Worm (Caenorhabditis elegans): Measurements from ENCODE around the gene flp-20.

flp-20 gene

DNA sequence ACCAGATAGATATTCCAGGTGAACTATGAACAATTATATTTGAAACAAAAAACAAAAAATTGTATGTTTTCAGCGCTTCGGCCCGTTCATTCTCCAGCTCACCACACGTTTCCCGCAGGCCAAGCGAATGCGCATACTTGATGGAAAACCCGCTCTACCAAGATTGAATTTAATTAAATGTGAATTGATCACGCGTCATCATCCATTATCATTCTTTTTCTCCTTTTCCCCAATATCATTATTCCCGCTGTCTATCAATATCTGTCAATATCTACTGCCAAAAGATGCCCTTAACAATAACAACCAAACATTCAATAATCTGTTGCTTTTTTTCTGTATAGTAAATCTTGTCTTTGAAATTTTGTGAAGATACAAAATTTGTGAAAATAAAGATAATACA lies 13.5 kb downstream of the flp-20 start:
- no peak for TF ChIP-seq nhr-12 (tag; optimal IDR thresholded peaks at IDR 0.05)

DNA sequence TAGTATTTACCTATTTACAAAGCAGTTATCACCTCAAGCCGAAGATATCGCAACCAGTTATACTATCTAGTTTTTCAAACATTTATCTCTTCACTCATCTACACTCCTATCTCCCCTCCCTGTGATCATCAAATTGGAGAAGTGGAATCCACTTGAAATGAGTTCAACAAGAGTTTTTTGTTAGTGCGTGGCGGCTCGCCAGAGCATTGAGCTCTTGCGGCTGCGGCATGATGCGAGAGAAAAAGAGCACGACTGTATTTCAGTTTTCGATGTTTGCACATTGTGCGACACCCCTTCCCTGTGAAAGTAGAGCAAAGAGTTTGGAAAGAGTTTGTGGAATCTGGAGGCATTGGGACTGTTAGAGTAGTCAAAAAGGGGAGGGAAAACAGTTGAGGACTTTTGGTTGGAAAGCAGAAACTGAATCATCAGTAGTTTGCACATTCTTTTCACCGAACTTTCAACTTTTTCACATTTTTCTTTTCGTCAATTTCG lies 18.9 kb downstream of the flp-20 start, which contains the start of gene T20B5.2:
Gene T20B5.2, plus strand, starts transcription at position 442 of the 492 bp plus-strand sequence.
- no peak for TF ChIP-seq unc-120 (tag; optimal IDR thresholded peaks at IDR 0.05; ENCODE audit: poor library complexity, severe bottlenecking)
- TF ChIP-seq blmp-1 (tag; optimal IDR thresholded peaks at IDR 0.05): no peak
- TF ChIP-seq snpc-4 (tag; optimal IDR thresholded peaks at IDR 0.05): no peak
- TF ChIP-seq lin-32 (GFP tag; optimal IDR thresholded peaks at IDR 0.05): no peak
- no peak for TF ChIP-seq ceh-43 (GFP tag; optimal IDR thresholded peaks at IDR 0.05)
- TF ChIP-seq M03D4.4 (tag; optimal IDR thresholded peaks at IDR 0.05): no peak
- TF ChIP-seq drap-1 (GFP tag; optimal IDR thresholded peaks at IDR 0.05): no peak

DNA sequence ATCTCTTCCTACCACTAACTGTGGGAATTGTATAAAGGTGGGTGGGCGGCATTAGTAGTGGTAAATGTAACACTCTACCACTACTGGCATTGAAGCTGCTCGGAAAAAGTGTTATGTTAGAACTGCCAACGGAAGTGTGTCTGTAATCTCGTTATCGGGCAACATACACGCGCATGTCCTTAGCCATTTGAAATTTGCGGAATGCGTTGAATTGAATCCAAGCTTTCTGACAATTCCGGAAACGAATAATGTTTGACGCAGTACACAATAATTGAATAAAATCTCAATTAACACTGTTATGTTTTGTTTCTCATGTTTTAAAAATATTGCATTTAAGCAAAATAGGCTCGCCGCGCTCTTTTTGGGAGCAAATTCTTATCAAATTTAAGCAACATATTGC lies 24.7 kb downstream of the flp-20 start:
- TF ChIP-seq elt-1 (tag; optimal IDR thresholded peaks at IDR 0.05; ENCODE audit: borderline replicate concordance, insufficient read depth) (no peak), mls-2 (tag; optimal IDR thresholded peaks at IDR 0.05) (no peak), ces-1 (GFP tag; optimal IDR thresholded peaks at IDR 0.05) (peak; percentile 85)

DNA sequence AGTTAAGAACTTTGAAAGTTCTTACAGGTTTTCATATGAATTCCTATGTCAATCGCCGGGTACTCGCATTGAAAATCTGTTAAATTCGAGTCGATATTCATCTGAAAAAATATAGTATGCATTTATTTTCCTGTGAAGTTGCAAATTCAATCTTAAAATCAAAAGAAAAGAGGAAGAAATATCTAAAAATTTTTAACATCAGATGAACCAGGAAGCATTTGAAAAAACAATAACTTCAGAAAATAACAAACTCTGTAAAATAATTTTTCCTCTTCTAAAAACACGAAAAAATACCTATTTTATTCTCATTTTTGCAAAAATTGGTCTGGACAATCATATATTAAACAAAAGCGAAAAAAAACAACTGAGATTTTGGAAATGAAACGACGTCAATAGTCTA lies 30.6 kb downstream of the flp-20 start, which contains the start of gene npr-7:
Gene npr-7, minus strand, starts transcription at position 101 of the 400 bp plus-strand sequence.
- TF ChIP-seq ztf-11 (tag; optimal IDR thresholded peaks at IDR 0.05): no peak
- no peak for TF ChIP-seq lin-13 (tag; optimal IDR thresholded peaks at IDR 0.05)
- TF ChIP-seq bed-3 (GFP tag; optimal IDR thresholded peaks at IDR 0.05): no peak
- no peak for TF ChIP-seq nhr-12 (tag; optimal IDR thresholded peaks at IDR 0.05)
- no peak for TF ChIP-seq elt-3 (tag; optimal IDR thresholded peaks at IDR 0.05)
- no peak for TF ChIP-seq mls-2 (tag; optimal IDR thresholded peaks at IDR 0.05)
- TF ChIP-seq M03D4.4 (tag; optimal IDR thresholded peaks at IDR 0.05): no peak
- no peak for TF ChIP-seq tbx-8 (GFP tag; optimal IDR thresholded peaks at IDR 0.05)
- no peak for TF ChIP-seq nhr-237 (tag; optimal IDR thresholded peaks at IDR 0.05)
- TF ChIP-seq mab-5 (tag; optimal IDR thresholded peaks at IDR 0.05): no peak
- no peak for TF ChIP-seq lsy-2 (tag; optimal IDR thresholded peaks at IDR 0.05)
- no peak for TF ChIP-seq ceh-39 (tag; optimal IDR thresholded peaks at IDR 0.05)
- no peak for TF ChIP-seq hlh-1 (tag; optimal IDR thresholded peaks at IDR 0.05)
- no peak for TF ChIP-seq sem-2 (GFP tag; optimal IDR thresholded peaks at IDR 0.05)
- TF ChIP-seq snpc-4 (tag; optimal IDR thresholded peaks at IDR 0.05): no peak
- no peak for TF ChIP-seq cnd-1 (tag; optimal IDR thresholded peaks at IDR 0.05)
- TF ChIP-seq nhr-2 (tag; optimal IDR thresholded peaks at IDR 0.05): no peak
- no peak for TF ChIP-seq ceh-43 (GFP tag; optimal IDR thresholded peaks at IDR 0.05)

DNA sequence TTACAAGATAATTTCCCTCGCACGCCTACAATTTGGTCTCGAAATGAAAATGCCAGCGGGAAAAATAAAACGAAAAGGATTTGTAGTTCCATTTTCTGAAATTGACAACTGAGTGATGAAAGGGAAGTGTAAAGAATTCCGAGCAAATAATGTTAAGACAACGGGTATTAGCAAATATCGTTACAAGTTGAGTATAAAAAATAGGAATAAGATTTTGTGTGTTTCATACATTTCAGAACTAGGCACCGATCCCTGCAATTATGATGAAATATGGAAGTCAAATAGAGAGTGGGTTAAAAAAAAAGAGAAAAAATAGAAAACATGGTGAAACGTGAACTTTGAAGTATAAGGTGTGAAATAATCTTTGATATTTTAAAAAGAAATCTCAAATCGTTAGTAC lies 35.3 kb downstream of the flp-20 start, which contains the start of gene ttr-38:
Gene ttr-38, minus strand, starts transcription at position 101 of the 400 bp plus-strand sequence.
- no peak for TF ChIP-seq nhr-28 (tag; optimal IDR thresholded peaks at IDR 0.05)
- no peak for TF ChIP-seq sptf-1 (tag; optimal IDR thresholded peaks at IDR 0.05)
- TF ChIP-seq nhr-237 (tag; optimal IDR thresholded peaks at IDR 0.05): no peak
- no peak for TF ChIP-seq flh-1 (GFP tag; optimal IDR thresholded peaks at IDR 0.05)
- TF ChIP-seq M03D4.4 (tag; optimal IDR thresholded peaks at IDR 0.05): no peak
- TF ChIP-seq ham-2 (GFP tag; optimal IDR thresholded peaks at IDR 0.05): no peak
- no peak for TF ChIP-seq mep-1 (tag; optimal IDR thresholded peaks at IDR 0.05)

DNA sequence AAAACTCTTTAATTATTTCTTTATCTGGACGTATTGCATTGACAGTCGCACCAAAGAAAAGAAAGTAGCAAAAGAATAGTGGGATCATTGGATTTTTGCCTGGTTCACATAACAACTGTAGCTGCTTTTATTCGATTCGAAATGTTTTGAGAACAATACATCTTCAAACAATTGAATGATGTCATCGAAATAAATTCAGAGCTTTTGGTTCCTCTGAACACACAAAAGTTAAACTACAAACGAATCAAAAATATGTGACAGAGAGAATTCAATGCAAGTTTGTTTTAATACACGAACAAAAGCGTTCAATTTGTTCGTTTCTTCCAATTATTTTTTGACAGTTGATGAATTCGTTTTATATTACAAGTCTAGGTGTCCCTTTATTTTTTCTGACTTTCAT lies 38.5 kb downstream of the flp-20 start, which contains the start of gene H29C22.1:
Gene H29C22.1, minus strand, starts transcription at position 101 of the 400 bp plus-strand sequence.
- TF ChIP-seq nhr-237 (tag; optimal IDR thresholded peaks at IDR 0.05) (no peak), ces-1 (GFP tag; optimal IDR thresholded peaks at IDR 0.05) (no peak), unc-39 (tag; optimal IDR thresholded peaks at IDR 0.05) (no peak), ceh-83 (GFP tag; optimal IDR thresholded peaks at IDR 0.05) (no peak), zip-8 (tag; optimal IDR thresholded peaks at IDR 0.05) (no peak), sem-2 (GFP tag; optimal IDR thresholded peaks at IDR 0.05) (no peak), pha-4 (tag; optimal IDR thresholded peaks at IDR 0.05) (no peak), cnd-1 (tag; optimal IDR thresholded peaks at IDR 0.05) (no peak), snpc-4 (tag; optimal IDR thresholded peaks at IDR 0.05) (no peak), nhr-28 (tag; optimal IDR thresholded peaks at IDR 0.05) (no peak), mep-1 (tag; optimal IDR thresholded peaks at IDR 0.05) (no peak), lin-32 (GFP tag; optimal IDR thresholded peaks at IDR 0.05) (no peak), hlh-1 (tag; optimal IDR thresholded peaks at IDR 0.05) (no peak), elt-1 (tag; optimal IDR thresholded peaks at IDR 0.05; ENCODE audit: borderline replicate concordance, insufficient read depth) (no peak)
